Fruit fly (Drosophila melanogaster): ENCODE measurements around the gene CG1494.

DNA sequence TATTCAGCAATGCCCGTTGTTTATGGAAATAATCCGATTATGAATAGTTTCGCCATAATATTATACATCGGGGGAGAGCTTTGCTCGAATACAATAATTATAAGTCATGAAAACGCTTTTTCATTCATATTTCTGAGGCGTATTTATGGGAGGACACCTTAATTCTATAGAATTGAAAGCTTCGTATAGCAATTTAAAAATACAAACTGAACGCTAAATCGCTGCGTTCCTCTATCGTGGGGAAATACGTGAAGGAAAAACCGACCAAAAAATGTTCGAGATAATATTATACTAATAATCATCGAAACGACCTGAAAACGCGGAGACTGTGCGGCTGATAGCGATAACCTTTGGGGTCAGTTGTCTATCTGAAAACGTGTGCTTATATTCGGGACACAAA lies 8.6 kb upstream of the CG1494 start:
- no peak for TF ChIP-seq dsx (GFP tag; optimal IDR thresholded peaks at IDR 0.05; ENCODE audit: poor library complexity, severe bottlenecking)
- TF ChIP-seq CG6792 (GFP tag; optimal IDR thresholded peaks at IDR 0.05) = no peak
